Worm (Caenorhabditis elegans) whole organism, L2 larva: ENCODE measurements around the gene F29G6.1.

Experiments
- ZK546.5 ChIP-seq: sonication (generic microtip); optimal IDR thresholded peaks from 2 replicates; lab custom pipeline; 2017; ENCODE audit warnings: missing biosample characterization, missing genetic modification characterization
- elt-3 ChIP-seq: sonication (generic microtip); optimal IDR thresholded peaks from 2 replicates; lab custom pipeline; 2017; ENCODE audit warnings: missing biosample characterization, missing genetic modification characterization
- lin-13 ChIP-seq: fragments of 150-350 bp; optimal IDR thresholded peaks from 2 replicates; lab custom pipeline; 2014; ENCODE audit warnings: missing biosample characterization, missing genetic modification reagents, missing genetic modification characterization
- lsy-2 ChIP-seq, 2 experiments: fragments of 150-350 bp in 1 of 2; sonication (generic microtip) in 1 of 2; optimal IDR thresholded peaks; 2 replicates each; lab custom pipeline; 2014 to 2017; ENCODE audit warnings: missing biosample characterization in 2 of 2, missing genetic modification characterization in 2 of 2
- nhr-11 ChIP-seq: fragments of 150-350 bp; optimal IDR thresholded peaks from 2 replicates; lab custom pipeline; 2014; ENCODE audit warnings: missing biosample characterization, missing genetic modification characterization
- nhr-12 ChIP-seq: fragments of 150-350 bp; optimal IDR thresholded peaks from 2 replicates; lab custom pipeline; 2014; ENCODE audit warnings: missing biosample characterization, missing genetic modification characterization
- nhr-21 ChIP-seq: fragments of 150-350 bp; optimal IDR thresholded peaks from 2 replicates; lab custom pipeline; 2014; ENCODE audit warnings: missing biosample characterization, missing genetic modification characterization
- skn-1 ChIP-seq: sonication (generic microtip); optimal IDR thresholded peaks from 2 replicates; lab custom pipeline; 2017; ENCODE audit warnings: missing biosample characterization, missing genetic modification characterization
- unc-39 ChIP-seq: fragments of 150-350 bp; optimal IDR thresholded peaks from 2 replicates; lab custom pipeline; 2014; ENCODE audit warnings: missing biosample characterization, missing genetic modification characterization
- unc-62 ChIP-seq: fragments of 150-350 bp; optimal IDR thresholded peaks from 2 replicates; lab custom pipeline; 2014; ENCODE audit warnings: missing biosample characterization, missing genetic modification reagents, missing genetic modification characterization
- ztf-11 ChIP-seq: sonication (generic microtip); optimal IDR thresholded peaks from 2 replicates; lab custom pipeline; 2017; ENCODE audit warnings: missing biosample characterization, missing genetic modification characterization

ce11 chrX:11480032-11480431 lies 22.0 kb upstream of the F29G6.1 start:
- TF ChIP-seq nhr-21, result no peak
- TF ChIP-seq lin-13, result no peak
- TF ChIP-seq lsy-2 (tag; optimal IDR thresholded peaks at IDR 0.05; lab: Kevin White, UChicago), result no peak
- TF ChIP-seq unc-62, result no peak
- no peak for TF ChIP-seq unc-39
- no peak for TF ChIP-seq elt-3 (tag; lab: Kevin White, UChicago)
- TF ChIP-seq skn-1, result no peak
- TF ChIP-seq nhr-12 (tag; lab: Kevin White, UChicago), result no peak
- TF ChIP-seq nhr-11 (tag; lab: Kevin White, UChicago), result no peak
- no peak for TF ChIP-seq ZK546.5 (tag; lab: Kevin White, UChicago)
- TF ChIP-seq ztf-11 (tag; lab: Kevin White, UChicago), result no peak
